Fruit fly (Drosophila melanogaster): ENCODE data around the gene Ravus.

The Ravus gene

DNA sequence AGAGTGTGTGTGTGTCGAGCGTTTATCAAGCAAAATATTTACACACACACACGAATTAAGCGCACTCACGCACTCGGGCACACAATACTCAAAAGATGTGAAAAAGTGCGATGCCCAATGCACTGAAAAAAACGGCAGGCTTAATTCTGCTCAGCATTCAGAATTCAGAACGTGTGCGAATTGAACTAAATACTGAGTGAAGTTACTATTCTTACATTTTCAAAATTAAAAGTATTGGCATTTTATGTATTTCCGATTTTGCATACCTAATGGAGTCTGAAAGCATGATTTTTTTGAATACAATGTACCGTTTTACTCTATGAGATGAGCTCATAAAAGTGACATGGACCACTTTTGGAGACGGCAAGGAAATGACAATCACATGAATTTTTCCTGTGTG, 6.8 kb downstream of the Ravus start (continued):
- TF ChIP-seq CG9932 (GFP tag; IDR thresholded peaks at IDR 0.05) (peak; percentile 23; the same call in 1 of the 2 replicates), cwo (GFP tag; optimal IDR thresholded peaks at IDR 0.05) (peak; percentile 7), Fer1 (GFP tag; optimal IDR thresholded peaks at IDR 0.05) (peak; percentile 6), CG13296 (GFP tag; optimal IDR thresholded peaks at IDR 0.05) (no peak), CG2199 (GFP tag; IDR thresholded peaks at IDR 0.05) (no peak), Med (GFP tag) (peak; percentile 56), CG4730 (GFP tag; IDR thresholded peaks at IDR 0.05) (no peak), Hmr (GFP tag; optimal IDR thresholded peaks at IDR 0.05) (peak; percentile 35), CG12744 (GFP tag; optimal IDR thresholded peaks at IDR 0.05) (no peak), tio (GFP tag; optimal IDR thresholded peaks at IDR 0.05) (no peak), mam (GFP tag; optimal IDR thresholded peaks at IDR 0.05) (peak; percentile 8), CG11504 (tag; optimal IDR thresholded peaks at IDR 0.05) (peak; percentile 30), vnd (GFP tag; IDR thresholded peaks at IDR 0.05; ENCODE audit: partially characterized antibody) (no peak), CG8290 (GFP tag; optimal IDR thresholded peaks at IDR 0.05) (no peak), CG8290 (tag; optimal IDR thresholded peaks at IDR 0.05) (peak in 1 of 2 experiments; percentile 0), CG7839 (tag; optimal IDR thresholded peaks at IDR 0.05) (peak; percentile 8), Mes4 (GFP tag; optimal IDR thresholded peaks at IDR 0.05) (no peak), CG18599 (GFP tag; optimal IDR thresholded peaks at IDR 0.05) (peak; percentile 51), org-1 (GFP tag; optimal IDR thresholded peaks at IDR 0.05) (peak; percentile 10), tin (GFP tag; optimal IDR thresholded peaks at IDR 0.05) (no peak), CG7556 (GFP tag; optimal IDR thresholded peaks at IDR 0.05) (peak; percentile 5), Hand (GFP tag; optimal IDR thresholded peaks at IDR 0.05) (peak; percentile 6), CG1602 (GFP tag; optimal IDR thresholded peaks at IDR 0.05) (no peak), onecut (GFP tag; IDR thresholded peaks at IDR 0.05) (no peak)

DNA sequence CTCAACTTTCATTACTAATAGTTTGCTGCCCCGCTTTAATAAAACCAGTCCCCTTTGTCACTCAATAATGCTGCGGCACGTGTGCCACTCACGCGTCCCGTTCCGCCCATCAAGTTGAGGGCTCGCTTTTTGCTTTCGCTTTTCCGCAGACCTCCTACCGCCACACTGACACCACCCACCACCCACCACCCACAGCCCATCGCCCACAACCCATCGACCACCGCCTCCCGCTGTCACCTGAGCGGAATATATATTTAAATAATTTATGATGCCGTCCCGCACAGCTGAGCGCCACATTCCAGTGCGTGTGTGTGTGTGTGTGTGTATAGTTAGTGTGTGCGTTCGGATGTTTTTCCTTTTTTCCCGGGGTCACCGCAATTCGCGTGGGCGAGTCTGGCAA, 22.1 kb downstream of the Ravus start:
- TF ChIP-seq Hey (tag; optimal IDR thresholded peaks at IDR 0.05): peak; percentile 68
- no peak for TF ChIP-seq Camta (GFP tag; optimal IDR thresholded peaks at IDR 0.05)
- peak; percentile 12 for TF ChIP-seq abd-A (tag; optimal IDR thresholded peaks at IDR 0.05)
- TF ChIP-seq cwo (GFP tag; optimal IDR thresholded peaks at IDR 0.05): peak; percentile 52
- TF ChIP-seq nerfin-2 (GFP tag; IDR thresholded peaks at IDR 0.05; ENCODE audit: partially characterized antibody): no peak

DNA sequence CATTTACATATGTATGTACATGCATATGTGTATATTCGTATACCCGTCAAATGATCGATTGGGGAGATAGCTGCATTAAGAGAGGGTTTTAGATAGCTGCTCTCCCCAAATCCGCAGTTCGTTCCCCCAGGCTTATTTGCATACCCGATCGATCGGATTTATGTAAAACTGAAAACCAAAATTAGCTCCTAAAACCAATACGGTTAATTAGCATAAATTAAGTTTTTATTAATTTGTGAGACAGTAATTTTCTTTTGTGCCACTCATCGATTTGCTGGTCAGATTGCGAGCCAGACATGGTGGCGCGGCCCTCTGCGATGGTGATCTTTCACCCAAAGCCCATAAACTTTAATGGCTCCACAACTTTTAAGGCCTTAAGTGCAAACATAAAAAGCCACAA, 32.7 kb downstream of the Ravus start:
- TF ChIP-seq gsb (GFP tag; IDR thresholded peaks at IDR 0.05) (no peak), abd-A (tag; optimal IDR thresholded peaks at IDR 0.05) (peak; percentile 55), psq (GFP tag; optimal IDR thresholded peaks at IDR 0.05) (no peak), Med (GFP tag) (peak; percentile 17), CG12769 (tag; optimal IDR thresholded peaks at IDR 0.05) (peak; percentile 47), vvl (GFP tag; IDR thresholded peaks at IDR 0.05) (peak; percentile 78; the same call in 1 of the 2 replicates), run (tag; optimal IDR thresholded peaks at IDR 0.05) (peak; percentile 40), onecut (GFP tag; IDR thresholded peaks at IDR 0.05) (peak; percentile 44; the same call in 1 of the 2 replicates), Awh (GFP tag; IDR thresholded peaks at IDR 0.05) (peak; percentile 78; the same call in 1 of the 2 replicates), Vsx1 (GFP tag; optimal IDR thresholded peaks at IDR 0.05) (peak; percentile 55)

DNA sequence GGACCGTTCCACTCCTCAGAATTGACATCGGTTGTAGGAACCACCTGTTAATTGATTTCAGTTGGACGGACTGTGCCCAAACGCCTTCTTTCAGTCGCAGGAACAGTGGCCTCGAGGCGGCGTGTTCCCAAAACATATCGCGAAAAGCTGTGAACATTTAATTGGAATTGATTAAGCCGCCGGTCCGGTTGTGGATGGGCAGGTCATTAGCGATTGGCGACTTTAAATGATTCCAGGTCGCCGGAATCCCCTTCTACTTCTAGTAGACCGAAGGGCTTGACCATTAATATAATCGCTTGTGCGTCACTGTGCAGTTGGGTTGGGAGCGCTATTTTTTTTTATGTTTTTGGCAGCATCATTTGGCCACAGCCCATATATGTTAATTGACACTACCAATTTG, 42.0 kb downstream of the Ravus start:
- no peak for TF ChIP-seq klu (GFP tag; IDR thresholded peaks at IDR 0.05)
- TF ChIP-seq CG7357 (GFP tag; IDR thresholded peaks at IDR 0.05): 0 out of 3 replicates have a peak, but pooled peaks have one; percentile 20
- TF ChIP-seq Med (GFP tag): peak; percentile 49
- TF ChIP-seq CG14860 (GFP tag; IDR thresholded peaks at IDR 0.05; ENCODE audit: partially characterized antibody): 0 out of 3 replicates have a peak, but pooled peaks have one; percentile 30
- TF ChIP-seq ac (GFP tag; optimal IDR thresholded peaks at IDR 0.05): no peak
- TF ChIP-seq caup (GFP tag; optimal IDR thresholded peaks at IDR 0.05; ENCODE audit: severe bottlenecking): no peak
- peak; percentile 65 for TF ChIP-seq CG9932 (GFP tag; IDR thresholded peaks at IDR 0.05)
- TF ChIP-seq zfh2 (GFP tag; optimal IDR thresholded peaks at IDR 0.05): peak; percentile 25
- 0 out of 2 replicates have a peak, but pooled peaks have one; percentile 33 for TF ChIP-seq slbo (GFP tag; IDR thresholded peaks at IDR 0.05)
- no peak for TF ChIP-seq chm (GFP tag; IDR thresholded peaks at IDR 0.05)
- 0 out of 3 replicates have a peak, but pooled peaks have one; percentile 12 for TF ChIP-seq row (GFP tag; IDR thresholded peaks at IDR 0.05)
- peak; percentile 23 for TF ChIP-seq CG2120 (GFP tag; optimal IDR thresholded peaks at IDR 0.05)
- 0 out of 2 replicates have a peak, but pooled peaks have one; percentile 14 for TF ChIP-seq al (GFP tag; IDR thresholded peaks at IDR 0.05)
- 0 out of 3 replicates have a peak, but pooled peaks have one; percentile 44 for TF ChIP-seq H15 (GFP tag; IDR thresholded peaks at IDR 0.05)
- TF ChIP-seq CG4730 (GFP tag; IDR thresholded peaks at IDR 0.05): 0 out of 2 replicates have a peak, but pooled peaks have one; percentile 20
